Fruit fly (Drosophila melanogaster) S2 (cell line): ENCODE results near the gene Vlet.

ENCODE experiments used
- CG8478 ChIP-seq: fragments of >200 bp; optimal IDR thresholded peaks from 2 replicates; lab custom pipeline; 2018
- CTCF ChIP-seq, 2 experiments: fragments of >200 bp; optimal IDR thresholded peaks; 2 replicates each; lab custom pipeline; 2018

DNA sequence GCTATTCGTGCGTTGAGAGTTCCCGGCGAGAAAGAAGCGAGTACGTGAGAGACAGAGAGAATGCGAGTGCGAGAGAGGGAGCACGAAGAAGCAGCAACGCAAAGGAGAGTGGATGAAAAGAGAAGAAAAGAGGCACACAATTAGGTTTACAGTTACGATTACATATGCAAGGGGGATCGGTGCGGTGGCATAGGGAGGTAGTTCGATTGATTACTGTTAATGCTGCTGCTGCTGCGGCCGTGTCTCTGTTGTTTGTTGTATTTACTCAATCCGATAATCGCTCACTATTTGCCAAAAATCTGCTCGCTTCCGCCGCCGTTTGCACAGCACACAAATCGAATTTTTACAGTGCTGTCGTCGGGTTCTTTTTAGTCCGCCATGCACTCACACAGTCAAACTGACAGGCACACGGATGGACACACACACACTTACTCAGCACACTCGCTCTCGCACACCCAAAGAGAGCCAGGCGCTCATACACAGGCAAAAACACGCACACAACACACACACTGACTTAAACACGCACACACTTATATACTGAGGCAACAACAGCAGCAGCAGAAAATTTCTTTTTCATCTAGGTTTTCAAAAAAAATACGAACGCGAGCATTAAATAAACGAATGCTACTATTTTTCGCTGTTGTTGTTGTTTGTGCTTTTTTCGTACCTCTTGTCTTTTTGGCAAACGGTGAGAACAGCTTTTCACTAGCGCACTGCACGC lies 35.6 kb upstream of the Vlet start:
- no peak for TF ChIP-seq CTCF (optimal IDR thresholded peaks at IDR 0.05; lab: Kevin White, UChicago)
- no peak for TF ChIP-seq CG8478 (lab: Kevin White, UChicago)
